Fruit fly (Drosophila melanogaster) whole organism, wandering third instar larva: Measurements from ENCODE around the gene sba.

Source experiments
- Abd-B ChIP-seq: fragments of >200 bp; optimal IDR thresholded peaks from 2 replicates; lab custom pipeline; 2017; ENCODE audit warnings: missing biosample characterization, missing genetic modification characterization
- CG32264 ChIP-seq: fragments of 200-800 bp; sonication (Bioruptor generic); optimal IDR thresholded peaks from 2 replicates; lab custom pipeline; 2016; ENCODE audit warnings: missing biosample characterization, missing genetic modification characterization
- CG9705 ChIP-seq: fragments of 200-800 bp; sonication (Bioruptor generic); optimal IDR thresholded peaks from 2 replicates; lab custom pipeline; 2018; ENCODE audit warnings: missing biosample characterization, mild to moderate bottlenecking, missing genetic modification characterization
- Dif ChIP-seq: fragments of 200-275, 200-300 bp; sonication (Bioruptor generic); optimal IDR thresholded peaks from 2 replicates; lab custom pipeline; 2018; ENCODE audit warnings: missing biosample characterization, missing genetic modification characterization; ENCODE audit not compliant: partially characterized antibody
- GATAd ChIP-seq: sonication (Bioruptor generic); optimal IDR thresholded peaks from 2 replicates; lab custom pipeline; 2016; ENCODE audit warnings: missing biosample characterization, missing genetic modification characterization
- HLH106 ChIP-seq: fragments of 200-800 bp; optimal IDR thresholded peaks from 3 replicates; lab custom pipeline; 2019; ENCODE audit warnings: missing biosample characterization, mild to moderate bottlenecking, missing genetic modification characterization, moderate library complexity
- Hnf4 ChIP-seq: fragments of 200-800 bp; sonication (Bioruptor generic); optimal IDR thresholded peaks from 2 replicates; lab custom pipeline; 2016; ENCODE audit warnings: missing biosample characterization, mild to moderate bottlenecking, missing genetic modification characterization
- Hr78 ChIP-seq: fragments of >200 bp; optimal IDR thresholded peaks from 2 replicates; lab custom pipeline; 2017; ENCODE audit warnings: missing biosample characterization, missing genetic modification characterization
- Hr83 ChIP-seq: fragments of 200-300 bp; sonication (Bioruptor generic); optimal IDR thresholded peaks from 2 replicates; lab custom pipeline; 2016; ENCODE audit warnings: missing biosample characterization, mild to moderate bottlenecking, missing genetic modification characterization, moderate library complexity; ENCODE audit not compliant: poor library complexity, severe bottlenecking
- OdsH ChIP-seq: fragments of 200-800 bp; sonication (Bioruptor generic); optimal IDR thresholded peaks from 2 replicates; lab custom pipeline; 2016; ENCODE audit warnings: missing biosample characterization, mild to moderate bottlenecking, missing genetic modification characterization
- Rel ChIP-seq, 2 experiments: fragments of 200-800 bp; sonication (Bioruptor generic) in 1 of 2; optimal IDR thresholded peaks; 2 replicates in 1 of 2; 3 replicates in 1 of 2; lab custom pipeline; 2016 to 2019; ENCODE audit warnings: mild to moderate bottlenecking in 2 of 2, missing biosample characterization in 2 of 2, missing genetic modification characterization in 2 of 2, moderate library complexity in 1 of 2
- Sp1 ChIP-seq: fragments of 200-800 bp; sonication (Bioruptor generic); optimal IDR thresholded peaks from 3 replicates; lab custom pipeline; 2019; ENCODE audit warnings: missing biosample characterization, mild to moderate bottlenecking, missing genetic modification characterization, moderate library complexity
- Vsx2 ChIP-seq: fragments of 200-300, 225-300 bp; sonication (Bioruptor generic); optimal IDR thresholded peaks from 2 replicates; lab custom pipeline; 2018; ENCODE audit warnings: missing biosample characterization, missing genetic modification characterization; ENCODE audit not compliant: partially characterized antibody
- br ChIP-seq: fragments of 200-800 bp; sonication (Bioruptor generic); optimal IDR thresholded peaks from 2 replicates; lab custom pipeline; 2016; ENCODE audit warnings: missing biosample characterization, missing genetic modification characterization
- brk ChIP-seq: fragments of 200-800 bp; sonication (Bioruptor generic); optimal IDR thresholded peaks from 2 replicates; lab custom pipeline; 2016; ENCODE audit warnings: missing biosample characterization, mild to moderate bottlenecking, missing genetic modification characterization
- dl ChIP-seq, 2 experiments: fragments of 175-275, 200-275 bp in 1 of 2; fragments of 200-275 bp in 1 of 2; sonication (Bioruptor generic); optimal IDR thresholded peaks; lab custom pipeline; 2018; ENCODE audit warnings: mild to moderate bottlenecking in 2 of 2, missing biosample characterization in 2 of 2, missing genetic modification characterization in 2 of 2, moderate library complexity in 2 of 2; ENCODE audit not compliant: partially characterized antibody in 2 of 2, insufficient read depth in 1 of 2
- dmrt93B ChIP-seq: fragments of 200-800 bp; sonication (Bioruptor generic); optimal IDR thresholded peaks from 2 replicates; lab custom pipeline; 2018; ENCODE audit warnings: missing biosample characterization, mild to moderate bottlenecking, missing genetic modification characterization
- ey ChIP-seq: fragments of 200-800 bp; sonication (Bioruptor generic); optimal IDR thresholded peaks from 2 replicates; lab custom pipeline; 2016; ENCODE audit warnings: missing biosample characterization, missing genetic modification characterization
- foxo ChIP-seq, 2 experiments: fragments of 200-800 bp; sonication (Bioruptor generic); optimal IDR thresholded peaks; 2 replicates in 1 of 2; 3 replicates in 1 of 2; lab custom pipeline; 2016 to 2017; ENCODE audit warnings: missing biosample characterization in 2 of 2, missing genetic modification characterization in 2 of 2
- fru ChIP-seq: fragments of 200-800 bp; sonication (Bioruptor generic); optimal IDR thresholded peaks from 3 replicates; lab custom pipeline; 2016; ENCODE audit warnings: missing biosample characterization, mild to moderate bottlenecking, missing genetic modification characterization
- h ChIP-seq: fragments of 200-800 bp; sonication (Bioruptor generic); optimal IDR thresholded peaks from 3 replicates; lab custom pipeline; 2016; ENCODE audit warnings: missing biosample characterization, mild to moderate bottlenecking, missing genetic modification characterization
- lola ChIP-seq: fragments of >200 bp; optimal IDR thresholded peaks from 2 replicates; lab custom pipeline; 2017; ENCODE audit warnings: missing biosample characterization, missing genetic modification characterization
- pan ChIP-seq: fragments of >200 bp; optimal IDR thresholded peaks from 2 replicates; lab custom pipeline; 2017
- psq ChIP-seq: fragments of 200-800 bp; sonication (Bioruptor generic); optimal IDR thresholded peaks from 3 replicates; lab custom pipeline; 2017; ENCODE audit warnings: missing biosample characterization, mild to moderate bottlenecking, missing genetic modification characterization, moderate library complexity
- rgr ChIP-seq: fragments of 200-800 bp; sonication (Bioruptor generic); optimal IDR thresholded peaks from 3 replicates; lab custom pipeline; 2016; ENCODE audit warnings: missing biosample characterization, mild to moderate bottlenecking, missing genetic modification characterization
- sage ChIP-seq: fragments of 200-800 bp; sonication (Bioruptor generic); optimal IDR thresholded peaks from 2 replicates; lab custom pipeline; 2016; ENCODE audit warnings: missing biosample characterization, mild to moderate bottlenecking, missing genetic modification characterization
- sv ChIP-seq: fragments of 200-800 bp; sonication (Bioruptor generic); optimal IDR thresholded peaks from 3 replicates; lab custom pipeline; 2016; ENCODE audit warnings: missing biosample characterization, missing genetic modification characterization
- tai ChIP-seq: sonication (Bioruptor generic); optimal IDR thresholded peaks from 2 replicates; lab custom pipeline; 2016; ENCODE audit warnings: missing biosample characterization, missing genetic modification characterization
- woc ChIP-seq: sonication (Bioruptor generic); optimal IDR thresholded peaks from 2 replicates; lab custom pipeline; 2016; ENCODE audit warnings: missing biosample characterization, mild to moderate bottlenecking, missing genetic modification characterization

The sba gene

DNA sequence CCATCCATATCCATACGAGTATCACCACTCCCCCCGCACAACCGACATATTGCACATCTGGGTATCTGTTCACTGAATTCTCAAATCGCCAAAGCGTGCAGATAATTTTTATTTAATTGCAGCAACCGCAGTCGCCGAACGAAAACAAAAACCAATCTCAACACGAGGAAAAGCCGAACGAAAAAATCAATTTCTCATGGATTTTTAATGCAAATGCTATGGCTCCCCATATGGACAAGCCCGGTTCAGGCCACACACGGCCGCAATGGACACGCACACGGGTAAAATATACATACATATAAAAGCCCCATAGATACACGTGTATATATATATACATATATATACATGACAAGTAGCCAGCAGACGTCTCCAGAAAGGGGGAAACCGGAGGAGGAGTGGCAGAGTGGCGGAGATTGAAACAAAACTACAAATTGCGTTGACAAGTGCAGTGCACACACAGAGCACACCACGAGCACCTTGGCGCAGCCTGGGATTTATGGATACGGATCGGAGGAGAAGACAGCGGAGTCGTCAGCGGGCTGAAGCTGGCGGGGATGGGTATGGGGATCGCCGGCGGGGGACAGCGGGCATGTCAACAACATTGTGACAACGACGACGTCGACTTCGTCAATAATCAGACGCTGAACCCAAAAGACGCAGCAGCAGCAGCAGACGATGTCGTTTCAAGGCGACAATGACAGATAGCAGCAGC lies 45.0 kb downstream of the sba start:
- TF ChIP-seq GATAd, result no peak
- TF ChIP-seq sage (GFP tag; lab: Kevin White, UChicago), result no peak
- no peak for TF ChIP-seq Dif (GFP tag; lab: Kevin White, UChicago)
- TF ChIP-seq Vsx2 (GFP tag; lab: Kevin White, UChicago), result no peak
- no peak for TF ChIP-seq CG9705 (GFP tag; lab: Kevin White, UChicago)
- TF ChIP-seq Rel (GFP tag; optimal IDR thresholded peaks at IDR 0.05; lab: Kevin White, UChicago), result no peak
- TF ChIP-seq Rel (tag; optimal IDR thresholded peaks at IDR 0.05; lab: Kevin White, UChicago), result peak; percentile 39
- TF ChIP-seq OdsH, result peak; percentile 22
- TF ChIP-seq rgr (GFP tag; lab: Kevin White, UChicago), result no peak
- no peak for TF ChIP-seq Hr78 (GFP tag; lab: Kevin White, UChicago)

DNA sequence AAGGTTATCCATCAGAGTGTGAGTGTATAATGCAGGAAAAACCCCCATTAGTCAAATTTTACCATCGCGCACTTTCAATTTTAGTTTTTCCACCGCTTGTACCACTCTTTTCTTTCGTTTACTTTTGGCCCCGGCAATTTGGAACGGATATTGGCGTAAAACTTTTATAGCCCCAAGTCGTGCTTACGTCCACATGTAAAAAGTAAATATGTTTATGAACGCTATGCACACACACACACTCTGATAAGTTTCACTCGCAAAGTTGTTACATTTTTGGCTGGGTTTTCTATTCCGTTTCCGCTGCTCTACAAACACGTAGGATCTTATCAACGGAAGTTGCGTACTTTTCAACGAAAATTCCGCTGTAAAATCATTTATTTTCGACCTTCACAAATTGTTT lies 46.1 kb downstream of the sba start:
- TF ChIP-seq br (GFP tag; lab: Kevin White, UChicago) (no peak), lola (GFP tag; lab: Kevin White, UChicago) (no peak), Hr78 (GFP tag; lab: Kevin White, UChicago) (no peak), pan (lab: Kevin White, UChicago) (no peak), fru (GFP tag; lab: Kevin White, UChicago) (no peak), Hr83 (no peak), brk (no peak), foxo (GFP tag; optimal IDR thresholded peaks at IDR 0.05; lab: Kevin White, UChicago) (no peak)

DNA sequence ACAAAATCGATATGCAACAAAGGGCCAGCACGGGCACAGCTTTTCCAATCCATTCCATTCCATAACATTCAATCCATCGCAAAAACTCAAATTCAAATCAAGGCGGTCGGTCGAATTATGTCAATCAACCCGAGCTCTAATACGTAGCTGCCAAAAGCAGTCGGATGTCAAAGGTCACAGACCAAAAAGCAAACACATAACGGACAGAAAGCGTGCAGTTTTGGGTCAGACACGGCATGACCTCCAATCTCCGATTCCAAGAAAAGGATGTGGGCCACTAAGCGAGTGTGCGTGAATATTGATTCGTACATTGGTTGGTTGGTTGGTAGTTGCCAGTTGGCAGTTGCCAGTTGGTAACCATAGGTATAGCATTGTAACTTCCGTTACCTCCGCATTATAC lies 48.0 kb downstream of the sba start:
- TF ChIP-seq Sp1 (GFP tag; lab: Kevin White, UChicago) (no peak), OdsH (no peak), sage (GFP tag; lab: Kevin White, UChicago) (no peak), fru (GFP tag; lab: Kevin White, UChicago) (no peak)

DNA sequence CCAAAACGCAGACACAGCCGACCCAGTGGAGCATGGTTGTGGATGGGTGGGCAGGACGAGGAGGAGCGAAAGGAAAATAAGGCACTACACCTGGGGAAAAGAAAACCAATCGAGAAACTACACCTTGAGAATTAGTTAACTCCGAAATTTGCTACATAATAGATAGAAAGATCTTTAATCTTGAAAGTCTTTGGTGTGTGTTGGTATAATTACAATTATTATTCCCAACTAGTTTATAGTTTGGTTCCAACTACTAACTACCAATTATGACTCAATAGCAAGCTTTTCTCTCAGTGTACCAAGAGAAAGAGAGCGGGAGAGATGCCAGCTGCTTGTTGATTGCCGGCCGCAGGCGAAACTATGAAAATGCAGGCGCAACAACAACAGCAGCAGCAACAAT lies 48.6 kb downstream of the sba start:
- TF ChIP-seq Hr83 (no peak), Hnf4 (peak; percentile 45), OdsH (peak; percentile 69), foxo (GFP tag; optimal IDR thresholded peaks at IDR 0.05; lab: Kevin White, UChicago) (peak in 1 of 2 experiments; percentile 67), h (GFP tag; lab: Kevin White, UChicago) (peak; percentile 82), fru (GFP tag; lab: Kevin White, UChicago) (peak; percentile 73), Hr78 (GFP tag; lab: Kevin White, UChicago) (no peak), br (GFP tag; lab: Kevin White, UChicago) (peak; percentile 55), sv (GFP tag; lab: Kevin White, UChicago) (no peak), Sp1 (GFP tag; lab: Kevin White, UChicago) (peak; percentile 53), woc (peak; percentile 50), tai (GFP tag; lab: Kevin White, UChicago) (peak; percentile 56), HLH106 (tag; lab: Kevin White, UChicago) (peak; percentile 64), ey (GFP tag; lab: Kevin White, UChicago) (peak; percentile 76), sage (GFP tag; lab: Kevin White, UChicago) (peak; percentile 18), Rel (GFP tag; optimal IDR thresholded peaks at IDR 0.05; lab: Kevin White, UChicago) (peak; percentile 44), Rel (tag; optimal IDR thresholded peaks at IDR 0.05; lab: Kevin White, UChicago) (no peak), CG32264 (peak; percentile 27), psq (GFP tag; lab: Kevin White, UChicago) (peak; percentile 48), rgr (GFP tag; lab: Kevin White, UChicago) (peak; percentile 69), dl (GFP tag; optimal IDR thresholded peaks at IDR 0.05; lab: Kevin White, UChicago; ENCODE audit: insufficient read depth in 1 of 2, partially characterized antibody in 2 of 2) (no peak), Abd-B (GFP tag; lab: Kevin White, UChicago) (no peak), dmrt93B (peak; percentile 18)
